Fruit fly (Drosophila melanogaster) whole organism, embryonic: ENCODE results near the gene CG5388.

Experiments used
- Abd-B ChIP-seq: fragments of 200-800 bp; sonication (Bioruptor generic); optimal IDR thresholded peaks from 2 replicates; lab custom pipeline; 2018; ENCODE audit warnings: missing biosample characterization, mild to moderate bottlenecking, missing genetic modification characterization, moderate library complexity
- Atf-2 ChIP-seq: fragments of 200-800 bp; sonication (Bioruptor generic); optimal IDR thresholded peaks from 2 replicates; lab custom pipeline; 2016; ENCODE audit warnings: missing biosample characterization, missing genetic modification characterization
- Awh ChIP-seq: fragments of 200-800 bp; sonication (Bioruptor generic); IDR thresholded peaks from 2 replicates; pipeline ENCODE4, ENCODE4 v1.3.6; 2022; ENCODE audit warnings: missing biosample characterization, missing genetic modification characterization
- B-H1 ChIP-seq: fragments of 200-800 bp; sonication (Bioruptor generic); IDR thresholded peaks from 3 replicates; pipeline ENCODE4 v1.3.6; 2022; ENCODE audit warnings: missing biosample characterization, missing genetic modification characterization
- CG10462 ChIP-seq: fragments of 200-800 bp; sonication (Bioruptor generic); optimal IDR thresholded peaks from 2 replicates; lab custom pipeline; 2016; ENCODE audit warnings: missing biosample characterization, missing genetic modification characterization
- CG11247 ChIP-seq: fragments of 200-800 bp; sonication (Bioruptor generic); IDR thresholded peaks from 2 replicates; pipeline ENCODE4 v1.3.6; 2022; ENCODE audit warnings: missing biosample characterization, missing genetic modification characterization
- CG12155 ChIP-seq: fragments of 200-800 bp; sonication (Bioruptor generic); optimal IDR thresholded peaks from 3 replicates; lab custom pipeline; 2016; ENCODE audit warnings: missing biosample characterization, missing genetic modification characterization
- CG12659 ChIP-seq: fragments of 200-800 bp; sonication (Bioruptor generic); optimal IDR thresholded peaks from 3 replicates; lab custom pipeline; 2017; ENCODE audit warnings: mild to moderate bottlenecking, missing biosample characterization, missing genetic modification reagents, missing genetic modification characterization
- CG13894 ChIP-seq: fragments of 200-800 bp; sonication (Bioruptor generic); optimal IDR thresholded peaks from 3 replicates; lab custom pipeline; 2018; ENCODE audit warnings: missing biosample characterization, mild to moderate bottlenecking, missing genetic modification characterization, moderate library complexity
- CG15269 ChIP-seq: fragments of 200-800 bp; sonication (Bioruptor generic); optimal IDR thresholded peaks from 2 replicates; lab custom pipeline; 2018; ENCODE audit warnings: missing biosample characterization, mild to moderate bottlenecking, missing genetic modification characterization, moderate library complexity
- CG1529 ChIP-seq: fragments of 200-800 bp; sonication (Bioruptor generic); optimal IDR thresholded peaks from 3 replicates; lab custom pipeline; 2018; ENCODE audit warnings: missing biosample characterization, missing genetic modification characterization
- CG17186 ChIP-seq: fragments of 200-800 bp; sonication (Bioruptor generic); optimal IDR thresholded peaks from 3 replicates; lab custom pipeline; 2017; ENCODE audit warnings: missing biosample characterization, missing genetic modification reagents, missing genetic modification characterization
- CG17612 ChIP-seq: fragments of 200-800 bp; sonication (Bioruptor generic); IDR thresholded peaks from 2 replicates; pipeline ENCODE4 v1.3.6; 2022; ENCODE audit warnings: missing biosample characterization, missing genetic modification characterization
- CG18619 ChIP-seq: fragments of 200-800 bp; sonication (Bioruptor generic); optimal IDR thresholded peaks from 3 replicates; lab custom pipeline; 2017; ENCODE audit warnings: missing biosample characterization, mild to moderate bottlenecking, missing genetic modification characterization
- CG2116 ChIP-seq: fragments of 200-800 bp; sonication (Bioruptor generic); optimal IDR thresholded peaks from 3 replicates; lab custom pipeline; 2018; ENCODE audit warnings: missing biosample characterization, mild to moderate bottlenecking, missing genetic modification characterization
- CG3281 ChIP-seq: fragments of 200-800 bp; sonication (Bioruptor generic); optimal IDR thresholded peaks from 3 replicates; lab custom pipeline; 2017; ENCODE audit warnings: missing biosample characterization, mild to moderate bottlenecking, missing genetic modification characterization
- CG3838 ChIP-seq: fragments of 200-800 bp; sonication (Bioruptor generic); optimal IDR thresholded peaks from 3 replicates; lab custom pipeline; 2016; ENCODE audit warnings: missing biosample characterization, missing genetic modification characterization
- CG6765 ChIP-seq: fragments of 200-800 bp; sonication (Bioruptor generic); optimal IDR thresholded peaks from 3 replicates; lab custom pipeline; 2017; ENCODE audit warnings: missing biosample characterization, mild to moderate bottlenecking, missing genetic modification characterization
- CG7357 ChIP-seq: fragments of 200-800 bp; sonication (Bioruptor generic); IDR thresholded peaks from 3 replicates; pipeline ENCODE4 v1.3.6; 2022; ENCODE audit warnings: missing biosample characterization, missing genetic modification characterization
- CG7745 ChIP-seq: fragments of 200-800 bp; sonication (Bioruptor generic); optimal IDR thresholded peaks from 2 replicates; lab custom pipeline; 2018; ENCODE audit warnings: missing biosample characterization, mild to moderate bottlenecking, missing genetic modification characterization, moderate library complexity
- CG8388 ChIP-seq: fragments of 200-800 bp; sonication (Bioruptor generic); optimal IDR thresholded peaks from 2 replicates; lab custom pipeline; 2019; ENCODE audit warnings: missing biosample characterization, mild to moderate bottlenecking, missing genetic modification characterization, moderate library complexity
- CG9797 ChIP-seq: fragments of 200-800 bp; sonication (Bioruptor generic); optimal IDR thresholded peaks from 3 replicates; lab custom pipeline; 2018; ENCODE audit warnings: missing biosample characterization, mild to moderate bottlenecking, missing genetic modification characterization
- CG9817 ChIP-seq: fragments of 200-800 bp; sonication (Bioruptor generic); optimal IDR thresholded peaks from 2 replicates; lab custom pipeline; 2018; ENCODE audit warnings: missing biosample characterization, mild to moderate bottlenecking, missing genetic modification characterization, moderate library complexity
- CG9932 ChIP-seq: fragments of 200-800 bp; sonication (Bioruptor generic); IDR thresholded peaks from 2 replicates; pipeline ENCODE4 v1.3.6; 2022; ENCODE audit warnings: missing biosample characterization, missing genetic modification characterization
- Ets97D ChIP-seq: fragments of 200-800 bp; sonication (Bioruptor generic); optimal IDR thresholded peaks from 3 replicates; lab custom pipeline; 2016; ENCODE audit warnings: missing biosample characterization, missing genetic modification characterization
- H15 ChIP-seq: fragments of 200-800 bp; sonication (Bioruptor generic); IDR thresholded peaks from 3 replicates; pipeline ENCODE4 v1.3.6; 2022; ENCODE audit warnings: missing biosample characterization, missing genetic modification characterization
- Lim3 ChIP-seq: fragments of 200-800 bp; sonication (Bioruptor generic); IDR thresholded peaks from 2 replicates; pipeline ENCODE4 v1.3.6; 2022; ENCODE audit warnings: missing biosample characterization, missing genetic modification characterization
- NFAT ChIP-seq: fragments of 200-800 bp; sonication (Bioruptor generic); IDR thresholded peaks from 2 replicates; pipeline ENCODE4 v1.3.6; 2022; ENCODE audit warnings: missing biosample characterization, missing genetic modification characterization
- TFAM ChIP-seq: fragments of 200-800 bp; sonication (Bioruptor generic); optimal IDR thresholded peaks from 2 replicates; lab custom pipeline; 2017; ENCODE audit warnings: missing biosample characterization, missing genetic modification characterization, inconsistent platforms
- Usf ChIP-seq: fragments of 200-800 bp; sonication (Bioruptor generic); optimal IDR thresholded peaks from 2 replicates; lab custom pipeline; 2017; ENCODE audit warnings: missing genotype, missing biosample characterization, missing genetic modification characterization
- Vsx1 ChIP-seq: fragments of 200-800 bp; sonication (Bioruptor generic); optimal IDR thresholded peaks from 2 replicates; lab custom pipeline; 2017; ENCODE audit warnings: missing biosample characterization, mild to moderate bottlenecking, missing genetic modification characterization, missing genetic modification reagents
- cad ChIP-seq: fragments of >200 bp; optimal IDR thresholded peaks from 2 replicates; lab custom pipeline; 2017; ENCODE audit warnings: missing biosample characterization, missing genetic modification characterization
- cwo ChIP-seq: fragments of 200-800 bp; sonication (Bioruptor generic); optimal IDR thresholded peaks from 3 replicates; lab custom pipeline; 2017; ENCODE audit warnings: missing biosample characterization, missing genetic modification characterization, mild to moderate bottlenecking, moderate library complexity, missing genetic modification reagents
- dan ChIP-seq: fragments of 200-800 bp; sonication (Bioruptor generic); IDR thresholded peaks from 2 replicates; pipeline ENCODE4 v1.3.6; 2022; ENCODE audit warnings: missing biosample characterization, missing genetic modification characterization
- dimm ChIP-seq: fragments of 200-800 bp; sonication (Bioruptor generic); IDR thresholded peaks from 2 replicates; pipeline ENCODE4 v1.3.6; 2022; ENCODE audit warnings: missing biosample characterization, missing genetic modification characterization
- fd102C ChIP-seq: fragments of 200-800 bp; sonication (Bioruptor generic); optimal IDR thresholded peaks from 2 replicates; lab custom pipeline; 2018; ENCODE audit warnings: missing biosample characterization, mild to moderate bottlenecking, missing genetic modification characterization, moderate library complexity
- grau ChIP-seq: fragments of 200-800 bp; optimal IDR thresholded peaks from 3 replicates; lab custom pipeline; 2019; ENCODE audit warnings: missing biosample characterization, mild to moderate bottlenecking, missing genetic modification characterization, moderate library complexity
- hkb ChIP-seq, 2 experiments: fragments of 200-800 bp in 1 of 2; fragments of >200 bp in 1 of 2; sonication (Bioruptor generic) in 1 of 2; IDR thresholded peaks in 1 of 2; optimal IDR thresholded peaks in 1 of 2; 2 replicates each; pipeline versions ENCODE4 v1.3.6 to Lab custom; 2017 to 2022; ENCODE audit warnings: missing biosample characterization in 1 of 2, missing genetic modification characterization in 1 of 2
- insv ChIP-seq, 2 experiments: fragments of 200-800 bp; sonication (Bioruptor generic); optimal IDR thresholded peaks; 3 replicates each; lab custom pipeline; 2016 to 2018; ENCODE audit warnings: missing biosample characterization in 2 of 2, missing genetic modification characterization in 2 of 2
- lmd ChIP-seq: fragments of 200-800 bp; sonication (Bioruptor generic); IDR thresholded peaks from 2 replicates; pipeline ENCODE4 v1.3.6; 2022; ENCODE audit warnings: missing biosample characterization, missing genetic modification characterization
- pan ChIP-seq, 4 experiments: fragments of >200 bp in 3 of 4; fragments of 200-800 bp in 1 of 4; sonication (Bioruptor generic) in 1 of 4; optimal IDR thresholded peaks in 3 of 4; IDR thresholded peaks in 1 of 4; 2 replicates each; pipeline versions ENCODE4 v1.3.6 to Lab custom; 2017 to 2022; ENCODE audit warnings: missing biosample characterization in 2 of 4, missing genetic modification characterization in 2 of 4, mixed read lengths in 1 of 4
- phol ChIP-seq: fragments of 200-800 bp; sonication (Bioruptor generic); optimal IDR thresholded peaks from 3 replicates; lab custom pipeline; 2018; ENCODE audit warnings: missing biosample characterization, mild to moderate bottlenecking, missing genetic modification characterization, moderate library complexity
- rib ChIP-seq: fragments of 200-800 bp; sonication (Bioruptor generic); IDR thresholded peaks from 2 replicates; pipeline ENCODE4 v1.3.6; 2022; ENCODE audit warnings: missing biosample characterization, missing genetic modification characterization
- slou ChIP-seq: fragments of 200-800 bp; sonication (Bioruptor generic); optimal IDR thresholded peaks from 3 replicates; lab custom pipeline; 2016; ENCODE audit warnings: missing biosample characterization, missing genetic modification characterization
- tio ChIP-seq: fragments of 200-800 bp; sonication (Bioruptor generic); optimal IDR thresholded peaks from 2 replicates; lab custom pipeline; 2017; ENCODE audit warnings: missing biosample characterization, missing genetic modification characterization, inconsistent platforms
- tll ChIP-seq, 2 experiments: fragments of 200-800 bp in 1 of 2; fragments of >200 bp in 1 of 2; sonication (Bioruptor generic) in 1 of 2; optimal IDR thresholded peaks; 2 replicates each; lab custom pipeline; 2017 to 2019; ENCODE audit warnings: missing biosample characterization in 2 of 2, missing genetic modification characterization in 2 of 2, mild to moderate bottlenecking in 1 of 2, moderate library complexity in 1 of 2
- ttk ChIP-seq: fragments of 200-800 bp; sonication (Bioruptor generic); IDR thresholded peaks from 2 replicates; pipeline ENCODE4 v2.1.2; 2022; ENCODE audit warnings: missing biosample characterization, missing genetic modification characterization
- tx ChIP-seq: fragments of 200-800 bp; sonication (Bioruptor generic); optimal IDR thresholded peaks from 2 replicates; lab custom pipeline; 2016; ENCODE audit warnings: missing biosample characterization, missing genetic modification characterization

The CG5388 gene

DNA sequence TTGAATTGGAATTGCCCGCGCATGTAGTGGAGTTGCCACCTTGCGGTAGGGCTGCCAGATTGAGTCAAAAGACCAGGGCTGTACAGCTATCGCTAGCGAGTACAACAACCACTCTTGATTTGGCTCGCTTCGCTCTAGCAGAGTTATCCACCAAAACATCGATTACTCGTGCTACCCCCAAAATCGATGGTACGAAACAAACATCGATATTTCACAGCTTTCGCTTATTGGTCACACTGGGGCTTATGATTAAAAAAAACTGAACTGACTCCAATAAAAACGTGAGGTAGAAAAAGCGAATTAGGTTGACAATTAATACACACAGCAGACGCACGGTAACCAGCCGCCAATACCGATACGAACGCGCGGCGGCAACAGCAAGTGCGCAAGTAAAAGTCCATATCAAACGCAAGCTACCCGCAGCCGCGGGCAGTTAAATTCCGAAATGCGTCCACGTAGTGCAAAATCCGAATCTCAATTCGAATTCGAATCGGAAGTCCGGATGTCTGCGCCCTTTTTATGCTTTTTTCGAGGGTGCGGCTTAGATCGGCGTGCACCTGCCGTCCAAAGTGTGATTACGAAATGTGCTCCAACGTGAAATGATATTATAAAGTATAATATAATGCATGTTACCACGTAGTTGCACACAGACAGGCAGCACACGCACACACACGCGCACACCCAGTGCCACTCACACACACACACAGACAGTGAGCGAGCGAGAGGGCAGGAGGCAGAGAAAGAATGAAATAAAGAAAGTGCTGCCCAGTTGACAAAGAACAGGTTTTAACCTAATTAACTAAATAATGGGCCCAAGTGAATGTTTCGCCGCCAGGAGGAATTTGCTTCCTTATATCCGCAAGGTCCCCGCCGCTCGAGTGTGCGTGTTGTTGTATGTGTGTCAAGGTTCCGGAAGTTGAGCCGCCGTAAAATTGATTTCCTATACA, 16.6 kb upstream of the CG5388 start, which contains the start of gene Sar1 (continued):
- TF ChIP-seq hkb (optimal IDR thresholded peaks at IDR 0.05; lab: Kevin White, UChicago) (peak; percentile 56), hkb (GFP tag; IDR thresholded peaks at IDR 0.05; lab: Robert Waterston, UW) (no peak), tx (GFP tag; lab: Kevin White, UChicago) (peak; percentile 45), insv (GFP tag; optimal IDR thresholded peaks at IDR 0.05; lab: Kevin White, UChicago) (peak in 1 of 2 experiments; percentile 85), fd102C (GFP tag; lab: Kevin White, UChicago) (no peak), rib (no peak), Abd-B (peak; percentile 42), CG6765 (GFP tag; lab: Kevin White, UChicago) (no peak), pan (optimal IDR thresholded peaks at IDR 0.05; lab: Kevin White, UChicago) (no peak), pan (GFP tag; optimal IDR thresholded peaks at IDR 0.05 in 1 of 2, IDR thresholded peaks at IDR 0.05 in 1 of 2) (peak in 1 of 2 experiments; percentile 7), Awh (no peak), Usf (GFP tag; lab: Kevin White, UChicago) (no peak), CG1529 (GFP tag; lab: Kevin White, UChicago) (no peak), ttk (GFP tag; lab: Robert Waterston, UW) (no peak), TFAM (GFP tag; lab: Kevin White, UChicago) (no peak), CG9817 (tag; lab: Kevin White, UChicago) (peak; percentile 28), CG8388 (GFP tag; lab: Kevin White, UChicago) (no peak), H15 (no peak), tio (no peak), slou (GFP tag; lab: Kevin White, UChicago) (no peak), CG2116 (peak; percentile 83), CG7745 (tag; lab: Kevin White, UChicago) (no peak), CG3281 (peak; percentile 12), CG17612 (GFP tag; lab: Robert Waterston, UW) (no peak), CG12155 (GFP tag; lab: Kevin White, UChicago) (peak; percentile 44), dan (no peak), cwo (GFP tag; lab: Kevin White, UChicago) (no peak), tll (GFP tag; optimal IDR thresholded peaks at IDR 0.05; lab: Kevin White, UChicago) (peak in 1 of 2 experiments; percentile 53), B-H1 (GFP tag; lab: Robert Waterston, UW) (no peak), CG13894 (tag; lab: Kevin White, UChicago) (no peak), NFAT (GFP tag; lab: Robert Waterston, UW) (peak; percentile 61), CG17186 (peak; percentile 64), CG10462 (no peak), Ets97D (peak; percentile 94), grau (tag; lab: Kevin White, UChicago) (peak; percentile 41), phol (peak; percentile 73), CG11247 (no peak), CG9932 (peak; percentile 67), CG9797 (GFP tag; lab: Kevin White, UChicago) (peak; percentile 98), CG3838 (GFP tag; lab: Kevin White, UChicago) (no peak), Atf-2 (no peak), CG7357 (GFP tag; lab: Robert Waterston, UW) (no peak), cad (GFP tag; lab: Kevin White, UChicago) (no peak), Lim3 (GFP tag; lab: Robert Waterston, UW) (no peak), dimm (GFP tag; lab: Robert Waterston, UW) (no peak), lmd (GFP tag; lab: Robert Waterston, UW) (no peak), CG18619 (no peak), CG15269 (no peak), Vsx1 (GFP tag; lab: Kevin White, UChicago) (peak; percentile 24), CG12659 (GFP tag; lab: Kevin White, UChicago) (peak; percentile 80)
